Worm (Caenorhabditis elegans) whole organism, young adult: ENCODE measurements around the gene snpc-1.2.
A peak's percentile ranks its signal among the peaks of the same experiment; 100 is the strongest.

Experiments
- B0261.1 ChIP-seq: sonication (generic microtip); optimal IDR thresholded peaks from 2 replicates; lab custom pipeline; 2016; ENCODE audit warnings: mild to moderate bottlenecking, missing genetic modification characterization, moderate library complexity, missing compliant biosample characterization
- D2030.7 ChIP-seq: fragments of 200-800 bp; sonication (Bioruptor generic); IDR thresholded peaks from 2 replicates; pipeline ENCODE4 v1.3.6; 2022; ENCODE audit warnings: missing genetic modification reagents, missing genetic modification characterization, missing compliant biosample characterization
- F10E7.11 ChIP-seq: sonication (generic microtip); optimal IDR thresholded peaks from 2 replicates; lab custom pipeline; 2017; ENCODE audit warnings: mild to moderate bottlenecking, missing genetic modification characterization, moderate library complexity, missing compliant biosample characterization
- F37B4.10 ChIP-seq: fragments of 200-800 bp; sonication (Bioruptor generic); IDR thresholded peaks from 2 replicates; pipeline ENCODE4 v1.3.6; 2022; ENCODE audit warnings: missing genetic modification characterization, missing compliant biosample characterization
- F39B2.1 ChIP-seq: fragments of 200-800 bp; sonication (Bioruptor generic); IDR thresholded peaks from 2 replicates; pipeline ENCODE4 v1.3.6; 2022; ENCODE audit warnings: missing genetic modification reagents, missing genetic modification characterization, missing compliant biosample characterization
- F52B5.7 ChIP-seq: sonication (generic microtip); optimal IDR thresholded peaks from 2 replicates; lab custom pipeline; 2016; ENCODE audit warnings: mild to moderate bottlenecking, missing genetic modification characterization, missing compliant biosample characterization
- F57A8.1 ChIP-seq: fragments of 200-800 bp; sonication (Bioruptor generic); optimal IDR thresholded peaks from 2 replicates; lab custom pipeline; 2018; ENCODE audit warnings: mild to moderate bottlenecking, missing genetic modification characterization, moderate library complexity, missing compliant biosample characterization
- F57C9.4 ChIP-seq: sonication (generic microtip); optimal IDR thresholded peaks from 2 replicates; lab custom pipeline; 2017; ENCODE audit warnings: mild to moderate bottlenecking, missing genetic modification characterization, missing compliant biosample characterization
- K12H6.12 ChIP-seq: fragments of 200-800 bp; sonication (Bioruptor generic); optimal IDR thresholded peaks from 2 replicates; lab custom pipeline; 2018; ENCODE audit warnings: mild to moderate bottlenecking, missing genetic modification characterization, missing compliant biosample characterization
- Y53F4B.3 ChIP-seq: fragments of 200-800 bp; sonication (Bioruptor generic); IDR thresholded peaks from 2 replicates; pipeline ENCODE4 v1.3.6; 2022; ENCODE audit warnings: missing genetic modification reagents, missing genetic modification characterization, missing compliant biosample characterization
- Y53G8AR.9 ChIP-seq: fragments of 200-800 bp; sonication (Bioruptor generic); conservative IDR thresholded peaks from 2 replicates; pipeline ENCODE4 v1.3.6; 2022; ENCODE audit warnings: missing genetic modification reagents, missing genetic modification characterization, missing compliant biosample characterization
- Y95B8A.8 ChIP-seq: fragments of 200-800 bp; sonication (Bioruptor generic); IDR thresholded peaks from 2 replicates; pipeline ENCODE4 v1.3.6; 2022; ENCODE audit warnings: missing genetic modification reagents, missing genetic modification characterization, missing compliant biosample characterization
- ZK185.1 ChIP-seq: sonication (generic microtip); optimal IDR thresholded peaks from 2 replicates; lab custom pipeline; 2016; ENCODE audit warnings: mild to moderate bottlenecking, missing genetic modification characterization, missing compliant biosample characterization; ENCODE audit not compliant: poor library complexity, severe bottlenecking
- aptf-2 ChIP-seq: fragments of 200-800 bp; sonication (Bioruptor generic); conservative IDR thresholded peaks from 2 replicates; pipeline ENCODE4 v1.3.6; 2022; ENCODE audit warnings: missing genetic modification reagents, missing genetic modification characterization, missing compliant biosample characterization
- athp-1 ChIP-seq: sonication (generic microtip); optimal IDR thresholded peaks from 2 replicates; lab custom pipeline; 2017; ENCODE audit warnings: mild to moderate bottlenecking, missing genetic modification characterization, missing compliant biosample characterization
- attf-3 ChIP-seq: fragments of 200-800 bp; sonication (Bioruptor generic); conservative IDR thresholded peaks from 2 replicates; pipeline ENCODE4 v1.3.6; 2022; ENCODE audit warnings: missing genetic modification reagents, missing genetic modification characterization, missing compliant biosample characterization
- attf-5 ChIP-seq: fragments of 200-800 bp; sonication (Bioruptor generic); optimal IDR thresholded peaks from 2 replicates; lab custom pipeline; 2018; ENCODE audit warnings: mild to moderate bottlenecking, missing genetic modification characterization, missing compliant biosample characterization
- bed-1 ChIP-seq: fragments of 200-800 bp; sonication (Bioruptor generic); IDR thresholded peaks from 2 replicates; pipeline ENCODE4 v1.3.6; 2022; ENCODE audit warnings: missing genetic modification reagents, missing genetic modification characterization, missing compliant biosample characterization
- bed-2 ChIP-seq: fragments of 200-800 bp; sonication (Bioruptor generic); IDR thresholded peaks from 2 replicates; pipeline ENCODE4 v1.3.6; 2022; ENCODE audit warnings: missing genetic modification reagents, missing genetic modification characterization, missing compliant biosample characterization
- ccch-3 ChIP-seq: fragments of 200-800 bp; sonication (Bioruptor generic); optimal IDR thresholded peaks from 2 replicates; lab custom pipeline; 2018; ENCODE audit warnings: mild to moderate bottlenecking, missing genetic modification characterization, missing compliant biosample characterization
- cebp-1 ChIP-seq, 2 experiments: fragments of 200-800 bp in 1 of 2; sonication (Bioruptor generic) in 1 of 2; sonication (generic microtip) in 1 of 2; IDR thresholded peaks in 1 of 2; optimal IDR thresholded peaks in 1 of 2; 2 replicates each; pipeline versions ENCODE4 v1.3.6 to Lab custom; 2017 to 2022; ENCODE audit warnings: missing compliant biosample characterization in 2 of 2, missing genetic modification characterization in 2 of 2, mild to moderate bottlenecking in 1 of 2, missing genetic modification reagents in 1 of 2, moderate library complexity in 1 of 2
- ceh-100 ChIP-seq: fragments of 200-800 bp; sonication (Bioruptor generic); IDR thresholded peaks from 2 replicates; pipeline ENCODE4 v1.3.6; 2022; ENCODE audit warnings: missing genetic modification reagents, missing genetic modification characterization, missing compliant biosample characterization
- ceh-27 ChIP-seq: fragments of 200-800 bp; sonication (Bioruptor generic); optimal IDR thresholded peaks from 2 replicates; lab custom pipeline; 2018; ENCODE audit warnings: mild to moderate bottlenecking, missing genetic modification characterization, moderate library complexity, missing compliant biosample characterization
- ceh-91 ChIP-seq: fragments of 200-800 bp; sonication (Bioruptor generic); IDR thresholded peaks from 2 replicates; pipeline ENCODE4 v1.3.6; 2022; ENCODE audit warnings: missing genetic modification reagents, missing genetic modification characterization, missing compliant biosample characterization
- dpl-1 ChIP-seq: fragments of 150-350 bp; optimal IDR thresholded peaks from 2 replicates; lab custom pipeline; 2014; ENCODE audit warnings: missing biosample characterization, missing genetic modification reagents, missing genetic modification characterization
- egl-18 ChIP-seq: fragments of 200-800 bp; sonication (Bioruptor generic); IDR thresholded peaks from 2 replicates; pipeline ENCODE4 v1.3.6; 2022; ENCODE audit warnings: missing genetic modification reagents, missing genetic modification characterization, missing compliant biosample characterization
- egl-44 ChIP-seq: fragments of 200-800 bp; sonication (Bioruptor generic); IDR thresholded peaks from 2 replicates; pipeline ENCODE4 v1.3.6; 2022; ENCODE audit warnings: missing genetic modification reagents, missing genetic modification characterization, missing compliant biosample characterization
- ets-4 ChIP-seq: fragments of 200-800 bp; sonication (Bioruptor generic); optimal IDR thresholded peaks from 2 replicates; lab custom pipeline; 2018; ENCODE audit warnings: mild to moderate bottlenecking, missing genetic modification characterization, missing compliant biosample characterization
- him-1 ChIP-seq: sonication (generic microtip); optimal IDR thresholded peaks from 2 replicates; lab custom pipeline; 2016; ENCODE audit warnings: missing genotype, missing genetic modification reagents, missing genetic modification characterization, missing compliant biosample characterization
- hrde-1 ChIP-seq: sonication (generic microtip); optimal IDR thresholded peaks from 2 replicates; lab custom pipeline; 2016; ENCODE audit warnings: missing genetic modification characterization, mild to moderate bottlenecking, missing compliant biosample characterization, moderate library complexity, missing genotype, missing genetic modification reagents, borderline replicate concordance
- lag-1 ChIP-seq: fragments of 200-800 bp; sonication (Bioruptor generic); IDR thresholded peaks from 2 replicates; pipeline ENCODE4 v1.3.6; 2022; ENCODE audit warnings: missing genetic modification reagents, missing genetic modification characterization, missing compliant biosample characterization
- lin-35 ChIP-seq, 3 experiments: fragments of 150-350 bp in 2 of 3; sonication (generic microtip) in 1 of 3; optimal IDR thresholded peaks; 2 replicates each; lab custom pipeline; 2014 to 2018; ENCODE audit warnings: missing biosample characterization in 3 of 3, missing genetic modification characterization in 3 of 3, missing genetic modification reagents in 3 of 3
- lin-40 ChIP-seq: sonication (generic microtip); optimal IDR thresholded peaks from 2 replicates; lab custom pipeline; 2016; ENCODE audit warnings: missing genetic modification characterization, mild to moderate bottlenecking, missing compliant biosample characterization, missing genotype, missing genetic modification reagents
- madf-8 ChIP-seq: fragments of 200-800 bp; sonication (Bioruptor generic); conservative IDR thresholded peaks from 2 replicates; pipeline ENCODE4 v1.3.6; 2022; ENCODE audit warnings: missing genetic modification reagents, missing genetic modification characterization, missing compliant biosample characterization
- mcd-1 ChIP-seq: fragments of 200-800 bp; sonication (Bioruptor generic); IDR thresholded peaks from 2 replicates; pipeline ENCODE4 v1.3.6; 2022; ENCODE audit warnings: missing genetic modification reagents, missing genetic modification characterization, missing compliant biosample characterization
- mel-28 ChIP-seq: sonication (generic microtip); optimal IDR thresholded peaks from 2 replicates; lab custom pipeline; 2016; ENCODE audit warnings: borderline replicate concordance, mild to moderate bottlenecking, missing genetic modification characterization, missing compliant biosample characterization
- nfya-1 ChIP-seq: sonication (generic microtip); optimal IDR thresholded peaks from 2 replicates; lab custom pipeline; 2017; ENCODE audit warnings: antibody characterized with exemption, missing compliant biosample characterization, missing genetic modification characterization, borderline replicate concordance; ENCODE audit not compliant: insufficient read depth
- rec-8 ChIP-seq, 2 experiments: sonication (generic microtip); optimal IDR thresholded peaks; 2 replicates each; lab custom pipeline; 2016; ENCODE audit warnings: mild to moderate bottlenecking in 2 of 2, missing genetic modification characterization in 2 of 2, missing genetic modification reagents in 2 of 2, missing genotype in 2 of 2, missing biosample characterization in 1 of 2, missing compliant biosample characterization in 1 of 2, moderate library complexity in 1 of 2
- sea-2 ChIP-seq: fragments of 200-800 bp; sonication (Bioruptor generic); IDR thresholded peaks from 2 replicates; pipeline ENCODE4 v1.3.6; 2022; ENCODE audit warnings: missing genetic modification characterization, missing compliant biosample characterization
- snpc-1.1 ChIP-seq: sonication (generic microtip); optimal IDR thresholded peaks from 2 replicates; lab custom pipeline; 2017; ENCODE audit warnings: missing genetic modification characterization, mild to moderate bottlenecking, missing compliant biosample characterization, antibody characterized with exemption, moderate library complexity, missing genotype, missing genetic modification reagents; ENCODE audit not compliant: insufficient read depth
- snpc-4 ChIP-seq, 5 experiments: fragments of 150-350 bp in 1 of 5; sonication (generic microtip) in 4 of 5; optimal IDR thresholded peaks; 2 replicates each; lab custom pipeline; 2014 to 2018; ENCODE audit warnings: missing genetic modification characterization in 5 of 5, missing biosample characterization in 3 of 5, antibody characterized with exemption in 2 of 5, mild to moderate bottlenecking in 2 of 5, missing compliant biosample characterization in 2 of 5, missing genotype in 2 of 5, moderate library complexity in 2 of 5, missing genetic modification reagents in 1 of 5
- tbx-9 ChIP-seq: sonication (generic microtip); optimal IDR thresholded peaks from 2 replicates; lab custom pipeline; 2016; ENCODE audit warnings: borderline replicate concordance, missing genetic modification characterization, inconsistent platforms, missing compliant biosample characterization
- unc-130 ChIP-seq: sonication (generic microtip); optimal IDR thresholded peaks from 2 replicates; lab custom pipeline; 2016; ENCODE audit warnings: missing genetic modification reagents, missing genetic modification characterization, missing compliant biosample characterization
- zfh-2 ChIP-seq: fragments of 200-800 bp; sonication (Bioruptor generic); conservative IDR thresholded peaks from 2 replicates; pipeline ENCODE4 v1.3.6; 2022; ENCODE audit warnings: missing genetic modification reagents, missing genetic modification characterization, missing compliant biosample characterization
- ztf-26 ChIP-seq: sonication (generic microtip); optimal IDR thresholded peaks from 2 replicates; lab custom pipeline; 2017; ENCODE audit warnings: missing genetic modification characterization, missing compliant biosample characterization
- ztf-28 ChIP-seq: fragments of 200-800 bp; sonication (Bioruptor generic); IDR thresholded peaks from 2 replicates; pipeline ENCODE4 v1.3.6; 2022; ENCODE audit warnings: missing genetic modification reagents, missing genetic modification characterization, missing compliant biosample characterization

The snpc-1.2 gene

ce11 chrIII:13187773-13188172, 18.4 kb upstream of the snpc-1.2 start (continued):
- TF ChIP-seq bed-2 (GFP tag; lab: Robert Waterston, UW): no peak; the same call in 1 of the 2 replicates
- no peak for TF ChIP-seq ztf-26 (tag; lab: Kevin White, UChicago)
- no peak for TF ChIP-seq snpc-4 (GFP tag; optimal IDR thresholded peaks at IDR 0.05; lab: Kevin White, UChicago)
- TF ChIP-seq snpc-4 (tag; optimal IDR thresholded peaks at IDR 0.05; lab: Kevin White, UChicago): no peak
- peak; percentile 64 for TF ChIP-seq him-1
- no peak for TF ChIP-seq ceh-100 (GFP tag; lab: Robert Waterston, UW)
- TF ChIP-seq Y53G8AR.9 (GFP tag; lab: Robert Waterston, UW): no peak
- TF ChIP-seq egl-44 (GFP tag; lab: Robert Waterston, UW): no peak
- TF ChIP-seq unc-130 (GFP tag; lab: Kevin White, UChicago): peak; percentile 70
- TF ChIP-seq nfya-1 (tag; lab: Kevin White, UChicago): no peak
- no peak for TF ChIP-seq attf-3 (GFP tag; lab: Robert Waterston, UW)
- TF ChIP-seq aptf-2 (GFP tag; lab: Robert Waterston, UW): no peak
- TF ChIP-seq F10E7.11 (tag; lab: Kevin White, UChicago): no peak
- no peak for TF ChIP-seq F39B2.1
- TF ChIP-seq F37B4.10 (GFP tag; lab: Robert Waterston, UW): no peak
- TF ChIP-seq bed-1 (GFP tag; lab: Robert Waterston, UW): no peak
- no peak for TF ChIP-seq Y53F4B.3 (GFP tag; lab: Robert Waterston, UW)
- TF ChIP-seq D2030.7 (GFP tag; lab: Robert Waterston, UW): peak; percentile 31; the same call in 1 of the 2 replicates
- no peak for TF ChIP-seq zfh-2
- no peak for TF ChIP-seq ceh-27 (GFP tag; lab: Kevin White, UChicago)
- peak; percentile 28 for TF ChIP-seq hrde-1 (tag; lab: Kevin White, UChicago)
- no peak for TF ChIP-seq F57C9.4 (tag; lab: Kevin White, UChicago)
- peak; percentile 70 for TF ChIP-seq lin-40 (tag; lab: Kevin White, UChicago)
- no peak for TF ChIP-seq tbx-9
- no peak for TF ChIP-seq madf-8 (GFP tag; lab: Robert Waterston, UW)
- TF ChIP-seq ets-4 (GFP tag; lab: Kevin White, UChicago): no peak
- no peak for TF ChIP-seq F52B5.7 (tag; lab: Kevin White, UChicago)
- TF ChIP-seq sea-2 (GFP tag; lab: Robert Waterston, UW): 0 out of 2 replicates have a peak, but pooled peaks have one; percentile 59
- TF ChIP-seq ZK185.1 (tag; lab: Kevin White, UChicago): no peak
- TF ChIP-seq ccch-3: no peak
- no peak for TF ChIP-seq B0261.1
- no peak for TF ChIP-seq dpl-1
- no peak for TF ChIP-seq lag-1 (GFP tag; lab: Robert Waterston, UW)
- TF ChIP-seq athp-1 (tag; lab: Kevin White, UChicago): no peak
- peak; percentile 48 for TF ChIP-seq K12H6.12 (tag; lab: Kevin White, UChicago)
- TF ChIP-seq mel-28 (tag; lab: Kevin White, UChicago): no peak
- TF ChIP-seq ceh-91 (GFP tag; lab: Robert Waterston, UW): no peak
- TF ChIP-seq lin-35 (GFP tag; optimal IDR thresholded peaks at IDR 0.05; lab: Kevin White, UChicago): no peak
- TF ChIP-seq ztf-28 (GFP tag; lab: Robert Waterston, UW): no peak
- TF ChIP-seq F57A8.1 (GFP tag; lab: Kevin White, UChicago): no peak
- no peak for TF ChIP-seq snpc-1.1 (tag; lab: Kevin White, UChicago)
- TF ChIP-seq cebp-1 (GFP tag; IDR thresholded peaks at IDR 0.05; lab: Robert Waterston, UW): no peak
- no peak for TF ChIP-seq cebp-1 (tag; optimal IDR thresholded peaks at IDR 0.05; lab: Kevin White, UChicago)
- no peak for TF ChIP-seq egl-18 (GFP tag; lab: Robert Waterston, UW)
- TF ChIP-seq attf-5 (GFP tag; lab: Kevin White, UChicago): no peak
- peak in 1 of 2 experiments; percentile 18 for TF ChIP-seq rec-8 (tag; optimal IDR thresholded peaks at IDR 0.05; lab: Kevin White, UChicago)
- TF ChIP-seq Y95B8A.8: no peak
- TF ChIP-seq mcd-1: peak; percentile 44; the same call in 1 of the 2 replicates
